Worm (Caenorhabditis elegans): Measurements from ENCODE around the gene mvb-12.

Gene mvb-12

DNA sequence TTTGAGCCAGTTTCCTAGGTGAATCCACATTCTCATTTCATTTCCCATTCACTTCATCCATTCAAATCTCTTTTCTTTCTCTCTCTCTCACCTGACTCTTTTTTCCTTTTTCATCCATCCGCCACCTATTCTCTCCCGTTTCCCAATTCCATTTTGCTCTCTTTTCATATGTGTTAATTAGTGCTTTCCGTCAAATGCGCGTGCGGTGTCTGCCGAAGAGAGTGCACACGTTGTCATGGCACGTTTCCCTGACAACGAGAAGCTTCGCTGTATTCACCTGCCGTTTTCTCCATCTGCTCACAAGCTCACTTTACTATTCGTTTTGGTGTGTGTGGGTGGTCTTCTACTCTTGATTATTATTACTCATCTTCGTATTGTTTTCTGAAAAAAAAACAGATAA lies 9.6 kb downstream of the mvb-12 start:
- peak; percentile 33 for TF ChIP-seq ceh-31 (tag; optimal IDR thresholded peaks at IDR 0.05)
- TF ChIP-seq ceh-45 (GFP tag; IDR thresholded peaks at IDR 0.05), result no peak
- TF ChIP-seq F13H6.1 (tag; optimal IDR thresholded peaks at IDR 0.05), result no peak
- TF ChIP-seq unc-86 (tag; optimal IDR thresholded peaks at IDR 0.05), result no peak
- TF ChIP-seq ceh-14 (tag; optimal IDR thresholded peaks at IDR 0.05), result peak; percentile 65
- no peak for TF ChIP-seq zip-5 (tag; optimal IDR thresholded peaks at IDR 0.05)

DNA sequence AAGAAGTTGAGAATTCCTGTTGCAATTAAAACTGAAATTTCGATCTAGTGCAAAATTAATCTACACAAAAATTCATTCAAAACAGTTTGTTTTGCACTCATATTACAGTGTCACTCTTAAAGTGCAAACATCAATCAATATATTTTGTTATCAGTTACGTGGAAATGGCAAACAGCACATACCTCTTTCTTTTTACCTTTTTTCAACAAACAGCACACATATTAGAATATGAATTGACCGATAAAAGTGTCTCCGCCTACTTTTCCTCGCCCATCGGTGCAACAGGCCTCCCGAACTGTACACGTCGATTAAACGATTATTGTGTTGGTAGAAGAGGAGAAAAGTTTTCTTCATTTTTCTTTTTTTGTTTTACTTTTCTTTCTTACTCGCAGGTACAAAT lies 10.9 kb downstream of the mvb-12 start:
- TF ChIP-seq elt-2 (tag; optimal IDR thresholded peaks at IDR 0.05), result peak; percentile 42
- no peak for TF ChIP-seq elt-4 (tag; optimal IDR thresholded peaks at IDR 0.05)

- TF ChIP-seq hlh-30 (tag; optimal IDR thresholded peaks at IDR 0.05; ENCODE audit: insufficient read depth), result peak; percentile 17
- TF ChIP-seq pha-2 (tag; optimal IDR thresholded peaks at IDR 0.05), result no peak
- no peak for TF ChIP-seq gmeb-2 (tag; optimal IDR thresholded peaks at IDR 0.05)
- peak; percentile 8 for TF ChIP-seq elt-2 (tag; optimal IDR thresholded peaks at IDR 0.05)
These were observed 14.1 kb downstream of the mvb-12 start for ce11 chrIV:7844333-7844973.

ce11 chrIV:7845585-7845984 lies 15.3 kb downstream of the mvb-12 start:
- peak; percentile 39 for TF ChIP-seq syd-9 (tag; optimal IDR thresholded peaks at IDR 0.05)
- TF ChIP-seq ets-4 (tag; optimal IDR thresholded peaks at IDR 0.05), result peak; percentile 2
- TF ChIP-seq ceh-9 (tag; optimal IDR thresholded peaks at IDR 0.05), result no peak
- TF ChIP-seq elt-2 (tag; optimal IDR thresholded peaks at IDR 0.05), result peak; percentile 42
- no peak for TF ChIP-seq pax-1 (tag; optimal IDR thresholded peaks at IDR 0.05)
- TF ChIP-seq hlh-6 (tag; optimal IDR thresholded peaks at IDR 0.05), result peak; percentile 67
- peak; percentile 74 for TF ChIP-seq rnt-1 (tag; optimal IDR thresholded peaks at IDR 0.05)
- TF ChIP-seq sdc-2 (tag; optimal IDR thresholded peaks at IDR 0.05), result peak; percentile 43
- TF ChIP-seq lim-6 (tag; optimal IDR thresholded peaks at IDR 0.05), result peak; percentile 0
- TF ChIP-seq tbx-2 (tag; optimal IDR thresholded peaks at IDR 0.05), result peak; percentile 81
- TF ChIP-seq K09A11.1 (tag; optimal IDR thresholded peaks at IDR 0.05; ENCODE audit: insufficient read depth), result no peak
- no peak for TF ChIP-seq lin-11 (tag; optimal IDR thresholded peaks at IDR 0.05)
- TF ChIP-seq ttx-3 (tag; optimal IDR thresholded peaks at IDR 0.05), result no peak
- no peak for TF ChIP-seq dve-1 (tag; optimal IDR thresholded peaks at IDR 0.05)
- TF ChIP-seq T23F11.4 (GFP tag; optimal IDR thresholded peaks at IDR 0.05), result peak; percentile 32
- no peak for TF ChIP-seq nhr-232 (tag; optimal IDR thresholded peaks at IDR 0.05)
- peak; percentile 9 for TF ChIP-seq pqm-1 (tag; optimal IDR thresholded peaks at IDR 0.05)
- TF ChIP-seq hlh-30 (tag; optimal IDR thresholded peaks at IDR 0.05; ENCODE audit: insufficient read depth), result peak; percentile 17
- peak; percentile 34 for TF ChIP-seq fkh-6 (tag; optimal IDR thresholded peaks at IDR 0.05)
- TF ChIP-seq sox-4 (tag; optimal IDR thresholded peaks at IDR 0.05), result peak; percentile 12
- TF ChIP-seq odd-2 (tag; optimal IDR thresholded peaks at IDR 0.05), result no peak
- TF ChIP-seq K02D7.2 (tag; optimal IDR thresholded peaks at IDR 0.05), result no peak
- TF ChIP-seq ceh-31 (tag; optimal IDR thresholded peaks at IDR 0.05), result peak; percentile 85
- TF ChIP-seq ceh-30 (tag; optimal IDR thresholded peaks at IDR 0.05), result peak; percentile 1
- no peak for TF ChIP-seq ceh-24 (tag; optimal IDR thresholded peaks at IDR 0.05)
- TF ChIP-seq dmd-4 (tag; optimal IDR thresholded peaks at IDR 0.05; ENCODE audit: borderline replicate concordance), result peak; percentile 78
- TF ChIP-seq unc-86 (tag; optimal IDR thresholded peaks at IDR 0.05), result no peak
- TF ChIP-seq ceh-18 (tag; optimal IDR thresholded peaks at IDR 0.05), result peak; percentile 84
- no peak for TF ChIP-seq npax-4 (tag; optimal IDR thresholded peaks at IDR 0.05)
- no peak for TF ChIP-seq fkh-10 (GFP tag; optimal IDR thresholded peaks at IDR 0.05)
- TF ChIP-seq hlh-8 (tag; optimal IDR thresholded peaks at IDR 0.05), result no peak
- TF ChIP-seq unc-3 (GFP tag; conservative IDR thresholded peaks at IDR 0.05), result no peak
- TF ChIP-seq unc-3 (tag; optimal IDR thresholded peaks at IDR 0.05), result no peak
- peak; percentile 36 for TF ChIP-seq tbx-7 (tag; optimal IDR thresholded peaks at IDR 0.05)
- TF ChIP-seq Y22D7AL.16 (tag; optimal IDR thresholded peaks at IDR 0.05), result no peak
- TF ChIP-seq ceh-19 (GFP tag; optimal IDR thresholded peaks at IDR 0.05), result peak; percentile 74
- no peak; the same call in 1 of the 2 replicates for TF ChIP-seq sox-2 (GFP tag; IDR thresholded peaks at IDR 0.05)
- peak; percentile 1 for TF ChIP-seq ahr-1 (tag; optimal IDR thresholded peaks at IDR 0.05)
- TF ChIP-seq C08G9.2 (tag; optimal IDR thresholded peaks at IDR 0.05), result peak; percentile 51

Data from whole organism, late embryonic.